Worm (Caenorhabditis elegans) whole organism, mixed stage, embryonic: ENCODE results near the gene uggt-1.

ENCODE experiments used
- blmp-1 ChIP-seq: fragments of 150-350 bp; optimal IDR thresholded peaks from 2 replicates; lab custom pipeline; 2014; ENCODE audit warnings: missing biosample characterization, missing genetic modification characterization
- ceh-83 ChIP-seq: fragments of 200-800 bp; sonication (Bioruptor generic); optimal IDR thresholded peaks from 2 replicates; lab custom pipeline; 2018; ENCODE audit warnings: mild to moderate bottlenecking, missing genetic modification characterization, missing compliant biosample characterization
- lin-13 ChIP-seq: fragments of 150-350 bp; optimal IDR thresholded peaks from 2 replicates; lab custom pipeline; 2014; ENCODE audit warnings: missing biosample characterization, missing genetic modification characterization
- lsy-2 ChIP-seq: fragments of 150-350 bp; optimal IDR thresholded peaks from 2 replicates; lab custom pipeline; 2014; ENCODE audit warnings: missing biosample characterization, missing genetic modification characterization
- unc-39 ChIP-seq: fragments of 150-350 bp; optimal IDR thresholded peaks from 2 replicates; lab custom pipeline; 2014; ENCODE audit warnings: missing biosample characterization, missing genetic modification characterization
- ztf-11 ChIP-seq: fragments of 150-350 bp; optimal IDR thresholded peaks from 2 replicates; lab custom pipeline; 2014; ENCODE audit warnings: missing biosample characterization, missing genetic modification characterization

- TF ChIP-seq blmp-1 (tag; lab: Kevin White, UChicago) (no peak), ztf-11 (tag; lab: Kevin White, UChicago) (no peak), unc-39 (tag; lab: Kevin White, UChicago) (no peak), ceh-83 (GFP tag; lab: Kevin White, UChicago) (no peak), lsy-2 (tag; lab: Kevin White, UChicago) (peak; percentile 64), lin-13 (no peak)
Observed at ce11 chrX:7457154-7457674, 43.6 kb downstream of the uggt-1 start.
